Worm (Caenorhabditis elegans) whole organism, young adult: ENCODE data around the gene T19H12.2.

Source experiments
- F57C9.4 ChIP-seq: sonication (generic microtip); optimal IDR thresholded peaks from 2 replicates; lab custom pipeline; 2017; ENCODE audit warnings: mild to moderate bottlenecking, missing genetic modification characterization, missing compliant biosample characterization
- somi-1 ChIP-seq: fragments of 200-800 bp; sonication (Bioruptor generic); optimal IDR thresholded peaks from 2 replicates; lab custom pipeline; 2018; ENCODE audit warnings: mild to moderate bottlenecking, missing genetic modification characterization, missing compliant biosample characterization
- unc-130 ChIP-seq: sonication (generic microtip); optimal IDR thresholded peaks from 2 replicates; lab custom pipeline; 2016; ENCODE audit warnings: missing genetic modification reagents, missing genetic modification characterization, missing compliant biosample characterization
- zfh-2 ChIP-seq: fragments of 200-800 bp; sonication (Bioruptor generic); conservative IDR thresholded peaks from 2 replicates; pipeline ENCODE4 v1.3.6; 2022; ENCODE audit warnings: missing genetic modification reagents, missing genetic modification characterization, missing compliant biosample characterization

DNA sequence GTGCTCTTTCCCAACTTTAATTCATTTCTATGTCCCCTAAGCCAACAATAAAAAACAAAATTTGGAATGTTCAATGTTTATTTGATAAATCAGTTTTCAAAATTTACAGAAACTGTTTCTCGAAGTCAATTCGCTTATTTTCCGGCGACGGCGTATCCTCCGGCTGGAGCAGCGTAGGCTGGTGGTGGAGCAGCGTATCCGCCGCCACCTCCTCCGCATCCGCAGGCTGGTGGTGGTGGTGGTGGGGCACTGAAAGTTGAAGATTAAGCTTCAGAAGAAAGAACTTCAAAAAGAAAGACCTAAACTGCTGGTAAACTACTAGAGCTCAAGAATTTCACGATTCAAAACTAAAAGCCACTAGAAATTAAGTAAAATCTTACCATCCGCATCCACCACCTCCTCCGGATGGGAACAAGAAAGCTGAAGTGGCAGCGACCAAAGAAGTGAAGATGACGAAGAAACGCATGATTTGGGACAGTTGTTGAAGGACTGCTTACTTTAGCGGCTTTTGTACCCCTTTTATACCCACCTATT is 27.9 kb downstream of the T19H12.2 start, which contains the start of gene C02E7.7:
- TF ChIP-seq unc-130 (GFP tag; lab: Kevin White, UChicago) = no peak
- TF ChIP-seq F57C9.4 (tag; lab: Kevin White, UChicago) = no peak
- peak; percentile 74 for TF ChIP-seq zfh-2
- TF ChIP-seq somi-1 (GFP tag; lab: Kevin White, UChicago) = no peak
